Worm (Caenorhabditis elegans) whole organism, L1 larva: Measurements from ENCODE around the gene latd-1.

Source experiments
- C16A3.4 ChIP-seq: fragments of 150-350 bp; optimal IDR thresholded peaks from 2 replicates; lab custom pipeline; 2014; ENCODE audit warnings: missing biosample characterization, missing genetic modification characterization
- alr-1 ChIP-seq: fragments of 200-800 bp; sonication (Bioruptor generic); optimal IDR thresholded peaks from 2 replicates; lab custom pipeline; 2018; ENCODE audit warnings: borderline replicate concordance, mild to moderate bottlenecking, missing genetic modification characterization, missing compliant biosample characterization
- blmp-1 ChIP-seq: fragments of 150-350 bp; optimal IDR thresholded peaks from 2 replicates; lab custom pipeline; 2014; ENCODE audit warnings: missing biosample characterization, missing genetic modification characterization
- ceh-63 ChIP-seq: fragments of 200-800 bp; sonication (Bioruptor generic); optimal IDR thresholded peaks from 2 replicates; lab custom pipeline; 2018; ENCODE audit warnings: mild to moderate bottlenecking, missing genetic modification characterization, missing compliant biosample characterization
- ceh-8 ChIP-seq: fragments of 200-800 bp; sonication (Bioruptor generic); optimal IDR thresholded peaks from 2 replicates; lab custom pipeline; 2018; ENCODE audit warnings: mild to moderate bottlenecking, missing genetic modification characterization, moderate library complexity, missing compliant biosample characterization
- ceh-82 ChIP-seq, 3 experiments: fragments of 150-350 bp in 1 of 3; sonication (generic microtip) in 2 of 3; optimal IDR thresholded peaks; 2 replicates each; lab custom pipeline; 2014 to 2017; ENCODE audit warnings: missing biosample characterization in 3 of 3, missing genetic modification characterization in 3 of 3
- ceh-88 ChIP-seq: fragments of 200-800 bp; sonication (Bioruptor generic); IDR thresholded peaks from 2 replicates; pipeline ENCODE4 v1.3.6; 2022; ENCODE audit warnings: missing genetic modification characterization, missing compliant biosample characterization
- ces-1 ChIP-seq: fragments of 150-350 bp; optimal IDR thresholded peaks from 2 replicates; lab custom pipeline; 2014; ENCODE audit warnings: missing biosample characterization, missing genetic modification reagents, missing genetic modification characterization
- dsc-1 ChIP-seq: sonication (generic microtip); optimal IDR thresholded peaks from 2 replicates; lab custom pipeline; 2016; ENCODE audit warnings: mild to moderate bottlenecking, missing genetic modification characterization, missing compliant biosample characterization
- elt-3 ChIP-seq, 6 experiments: fragments of 150-350 bp in 1 of 6; sonication (generic microtip); optimal IDR thresholded peaks; 2 replicates each; lab custom pipeline; 2017 to 2018; ENCODE audit warnings: missing biosample characterization in 6 of 6, missing genetic modification characterization in 6 of 6, inconsistent platforms in 1 of 6
- ets-5 ChIP-seq: fragments of 200-800 bp; sonication (Bioruptor generic); IDR thresholded peaks from 2 replicates; pipeline ENCODE4 v1.3.6; 2022; ENCODE audit warnings: missing genetic modification characterization, missing compliant biosample characterization
- fkh-10 ChIP-seq: sonication (generic microtip); optimal IDR thresholded peaks from 2 replicates; lab custom pipeline; 2017; ENCODE audit warnings: missing biosample characterization, missing genetic modification reagents, missing genetic modification characterization
- fkh-8 ChIP-seq: sonication (generic microtip); optimal IDR thresholded peaks from 2 replicates; lab custom pipeline; 2016; ENCODE audit warnings: mild to moderate bottlenecking, missing genetic modification characterization, missing compliant biosample characterization
- hlh-17 ChIP-seq: fragments of 200-800 bp; sonication (Bioruptor generic); optimal IDR thresholded peaks from 2 replicates; lab custom pipeline; 2018; ENCODE audit warnings: missing genetic modification characterization, mild to moderate bottlenecking, missing compliant biosample characterization, moderate library complexity, borderline replicate concordance
- hlh-4 ChIP-seq: sonication (generic microtip); optimal IDR thresholded peaks from 2 replicates; lab custom pipeline; 2016; ENCODE audit warnings: mild to moderate bottlenecking, missing genetic modification characterization, missing compliant biosample characterization
- hpl-2 ChIP-seq: fragments of 150-350 bp; optimal IDR thresholded peaks from 2 replicates; lab custom pipeline; 2014; ENCODE audit warnings: missing biosample characterization, missing genetic modification reagents, missing genetic modification characterization
- isw-1 ChIP-seq: fragments of 200-800 bp; sonication (Bioruptor generic); IDR thresholded peaks from 2 replicates; pipeline ENCODE4 v1.3.6; 2022; ENCODE audit warnings: missing genetic modification characterization, missing compliant biosample characterization
- lin-14 ChIP-seq: fragments of 200-800 bp; sonication (Bioruptor generic); optimal IDR thresholded peaks from 2 replicates; lab custom pipeline; 2018; ENCODE audit warnings: mild to moderate bottlenecking, missing genetic modification characterization, moderate library complexity, missing compliant biosample characterization
- lin-39 ChIP-seq: fragments of 150-350 bp; optimal IDR thresholded peaks from 2 replicates; lab custom pipeline; 2014; ENCODE audit warnings: missing biosample characterization, missing genetic modification reagents, missing genetic modification characterization
- mdl-1 ChIP-seq, 2 experiments: fragments of 150-350 bp; optimal IDR thresholded peaks; 2 replicates each; lab custom pipeline; 2014 to 2017; ENCODE audit warnings: missing biosample characterization in 2 of 2, missing genetic modification characterization in 2 of 2, inconsistent platforms in 1 of 2
- nhr-12 ChIP-seq: sonication (generic microtip); optimal IDR thresholded peaks from 2 replicates; lab custom pipeline; 2017; ENCODE audit warnings: missing biosample characterization, missing genetic modification characterization
- nhr-47 ChIP-seq: sonication (generic microtip); optimal IDR thresholded peaks from 2 replicates; lab custom pipeline; 2016; ENCODE audit warnings: mild to moderate bottlenecking, missing genetic modification characterization, moderate library complexity, missing compliant biosample characterization
- nhr-71 ChIP-seq: sonication (generic microtip); optimal IDR thresholded peaks from 2 replicates; lab custom pipeline; 2016; ENCODE audit warnings: mild to moderate bottlenecking, missing genetic modification characterization, moderate library complexity, missing compliant biosample characterization
- nhr-76 ChIP-seq: sonication (generic microtip); optimal IDR thresholded peaks from 2 replicates; lab custom pipeline; 2017; ENCODE audit warnings: missing biosample characterization, missing genetic modification characterization
- nhr-77 ChIP-seq: fragments of 150-350 bp; optimal IDR thresholded peaks from 2 replicates; lab custom pipeline; 2014; ENCODE audit warnings: missing biosample characterization, missing genetic modification characterization
- nhr-85 ChIP-seq: sonication (generic microtip); peaks from one replicate; lab custom pipeline; 2016; ENCODE audit warnings: missing genetic modification characterization, inconsistent platforms, missing compliant biosample characterization
- pax-3 ChIP-seq: fragments of 200-800 bp; sonication (Bioruptor generic); optimal IDR thresholded peaks from 2 replicates; lab custom pipeline; 2018; ENCODE audit warnings: mild to moderate bottlenecking, missing genetic modification characterization, moderate library complexity, missing compliant biosample characterization
- skn-1 ChIP-seq: fragments of 150-350 bp; optimal IDR thresholded peaks from 2 replicates; lab custom pipeline; 2014; ENCODE audit warnings: missing biosample characterization, missing genetic modification characterization
- sox-4 ChIP-seq: sonication (generic microtip); optimal IDR thresholded peaks from 2 replicates; lab custom pipeline; 2016; ENCODE audit warnings: missing genetic modification characterization, missing compliant biosample characterization
- sptf-1 ChIP-seq: fragments of 150-350 bp; optimal IDR thresholded peaks from 2 replicates; lab custom pipeline; 2014; ENCODE audit warnings: missing biosample characterization, missing genetic modification characterization
- sup-37 ChIP-seq: fragments of 200-800 bp; sonication (Bioruptor generic); optimal IDR thresholded peaks from 2 replicates; lab custom pipeline; 2018; ENCODE audit warnings: mild to moderate bottlenecking, missing genetic modification characterization, missing compliant biosample characterization
- unc-30 ChIP-seq: sonication (generic microtip); optimal IDR thresholded peaks from 2 replicates; lab custom pipeline; 2017; ENCODE audit warnings: missing biosample characterization, missing genetic modification characterization
- xbp-1 ChIP-seq: sonication (generic microtip); optimal IDR thresholded peaks from 2 replicates; lab custom pipeline; 2016; ENCODE audit warnings: missing genetic modification characterization, missing compliant biosample characterization
- ztf-11 ChIP-seq, 2 experiments: sonication (generic microtip); optimal IDR thresholded peaks; 2 replicates each; lab custom pipeline; 2016 to 2017; ENCODE audit warnings: missing genetic modification characterization in 2 of 2, missing biosample characterization in 1 of 2, missing compliant biosample characterization in 1 of 2

The latd-1 gene

ce11 chrX:7925134-7925533, 27.5 kb upstream of the latd-1 start, which contains the start of gene zig-4:
Gene zig-4 (plus strand): TSS chrX:7925434.
- TF ChIP-seq sox-4 (peak; percentile 51), ceh-63 (GFP tag; lab: Kevin White, UChicago) (no peak), fkh-8 (tag; lab: Kevin White, UChicago) (peak; percentile 46), nhr-85 (tag; lab: Kevin White, UChicago) (no peak), lin-39 (tag; lab: Kevin White, UChicago) (no peak), blmp-1 (tag; lab: Kevin White, UChicago) (no peak), nhr-77 (tag; lab: Kevin White, UChicago) (no peak), nhr-47 (tag; lab: Kevin White, UChicago) (peak; percentile 37), hpl-2 (GFP tag; lab: Kevin White, UChicago) (no peak)

- TF ChIP-seq fkh-8 (tag; lab: Kevin White, UChicago) (peak; percentile 56), pax-3 (peak; percentile 23), ceh-88 (no peak), ets-5 (no peak), dsc-1 (tag; lab: Kevin White, UChicago) (peak; percentile 58), lin-14 (GFP tag; lab: Kevin White, UChicago) (no peak), nhr-71 (tag; lab: Kevin White, UChicago) (peak; percentile 16), nhr-12 (tag; lab: Kevin White, UChicago) (no peak)
Observed at ce11 chrX:7921130-7921529, 23.5 kb upstream of the latd-1 start.

DNA sequence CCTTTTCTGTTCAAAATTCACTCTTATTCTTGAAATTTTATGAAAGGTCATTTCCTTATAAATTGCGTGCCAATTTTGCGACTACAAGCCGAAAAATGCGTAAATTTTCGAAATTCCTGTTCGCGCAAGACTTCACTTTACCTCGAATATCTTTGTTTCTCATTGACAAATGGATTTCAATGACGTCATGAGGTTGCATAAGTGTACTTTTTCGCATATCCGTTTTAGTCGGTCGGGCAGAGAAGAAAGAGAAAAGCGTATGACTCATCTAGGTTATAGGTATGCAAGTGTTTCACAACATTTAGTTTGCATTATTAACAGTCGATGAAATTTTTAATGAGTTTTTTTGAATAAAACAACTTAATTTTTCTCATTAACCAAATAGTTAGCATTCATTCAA, 18.5 kb upstream of the latd-1 start:
- no peak for TF ChIP-seq sptf-1
- peak; percentile 78 for TF ChIP-seq blmp-1 (tag; lab: Kevin White, UChicago)
- TF ChIP-seq fkh-8 (tag; lab: Kevin White, UChicago), result peak; percentile 56
- TF ChIP-seq elt-3 (tag; optimal IDR thresholded peaks at IDR 0.05; lab: Kevin White, UChicago), result no peak
- no peak for TF ChIP-seq nhr-76 (tag; lab: Kevin White, UChicago)
- TF ChIP-seq skn-1, result no peak
- TF ChIP-seq, all 84 proteins: peak for 2

DNA sequence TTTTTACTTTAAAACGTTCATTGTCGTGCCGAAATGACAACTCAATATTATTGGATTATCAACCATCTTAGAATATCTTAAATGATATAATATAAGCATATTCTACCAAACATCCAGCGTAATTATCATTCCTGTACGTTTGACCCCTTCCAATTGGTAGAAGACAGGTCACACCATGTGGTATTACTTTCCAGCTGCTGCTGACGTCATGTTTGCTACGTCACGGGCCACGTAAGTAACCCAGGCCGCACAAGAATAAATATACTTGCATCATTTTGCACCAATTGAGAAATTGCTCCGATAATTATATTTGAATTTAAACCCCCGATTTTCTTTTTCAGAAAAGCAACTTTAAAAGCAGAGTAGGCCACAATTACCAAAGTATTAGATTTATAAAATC, 18.0 kb upstream of the latd-1 start:
- TF ChIP-seq C16A3.4 (tag; lab: Kevin White, UChicago) (no peak), unc-30 (tag; lab: Kevin White, UChicago) (no peak)

- no peak for TF ChIP-seq mdl-1 (tag; optimal IDR thresholded peaks at IDR 0.05; lab: Kevin White, UChicago)
- TF ChIP-seq ztf-11 (tag; optimal IDR thresholded peaks at IDR 0.05; lab: Kevin White, UChicago), result no peak
- TF ChIP-seq alr-1 (tag; lab: Kevin White, UChicago), result no peak
- TF ChIP-seq hlh-17 (GFP tag; lab: Kevin White, UChicago), result no peak
- no peak for TF ChIP-seq ces-1
- no peak for TF ChIP-seq ceh-82 (tag; optimal IDR thresholded peaks at IDR 0.05; lab: Kevin White, UChicago)
- TF ChIP-seq xbp-1 (tag; lab: Kevin White, UChicago), result no peak
- no peak for TF ChIP-seq ceh-8 (GFP tag; lab: Kevin White, UChicago)
- TF ChIP-seq isw-1 (GFP tag; lab: Robert Waterston, UW), result no peak
- TF ChIP-seq sup-37, result no peak
- no peak for TF ChIP-seq fkh-10
- no peak for TF ChIP-seq hlh-4 (tag; lab: Kevin White, UChicago)
Observed at ce11 chrX:7913830-7914229, 16.2 kb upstream of the latd-1 start, which contains the start of gene C39D10.7. Gene C39D10.7 (minus strand): TSS chrX:7913930.
